Fruit fly (Drosophila melanogaster) whole organism, wandering third instar larva: ENCODE results near the gene CG13405.

ENCODE experiments used
- Abd-B ChIP-seq: fragments of >200 bp; optimal IDR thresholded peaks from 2 replicates; lab custom pipeline; 2017; ENCODE audit warnings: missing biosample characterization, missing genetic modification characterization
- CG32264 ChIP-seq: fragments of 200-800 bp; sonication (Bioruptor generic); optimal IDR thresholded peaks from 2 replicates; lab custom pipeline; 2016; ENCODE audit warnings: missing biosample characterization, missing genetic modification characterization
- CG9705 ChIP-seq: fragments of 200-800 bp; sonication (Bioruptor generic); optimal IDR thresholded peaks from 2 replicates; lab custom pipeline; 2018; ENCODE audit warnings: missing biosample characterization, mild to moderate bottlenecking, missing genetic modification characterization
- CrebA ChIP-seq: fragments of 200-800 bp; sonication (Bioruptor generic); optimal IDR thresholded peaks from 2 replicates; lab custom pipeline; 2016; ENCODE audit warnings: missing biosample characterization, mild to moderate bottlenecking, missing genetic modification characterization, borderline replicate concordance
- Dfd ChIP-seq: fragments of >200 bp; optimal IDR thresholded peaks from 2 replicates; lab custom pipeline; 2017; ENCODE audit warnings: missing biosample characterization, missing genetic modification characterization
- Dif ChIP-seq: fragments of 200-275, 200-300 bp; sonication (Bioruptor generic); optimal IDR thresholded peaks from 2 replicates; lab custom pipeline; 2018; ENCODE audit warnings: missing biosample characterization, missing genetic modification characterization; ENCODE audit not compliant: partially characterized antibody
- GATAd ChIP-seq: sonication (Bioruptor generic); optimal IDR thresholded peaks from 2 replicates; lab custom pipeline; 2016; ENCODE audit warnings: missing biosample characterization, missing genetic modification characterization
- HLH106 ChIP-seq: fragments of 200-800 bp; optimal IDR thresholded peaks from 3 replicates; lab custom pipeline; 2019; ENCODE audit warnings: missing biosample characterization, mild to moderate bottlenecking, missing genetic modification characterization, moderate library complexity
- Hnf4 ChIP-seq: fragments of 200-800 bp; sonication (Bioruptor generic); optimal IDR thresholded peaks from 2 replicates; lab custom pipeline; 2016; ENCODE audit warnings: missing biosample characterization, mild to moderate bottlenecking, missing genetic modification characterization
- Hr78 ChIP-seq: fragments of >200 bp; optimal IDR thresholded peaks from 2 replicates; lab custom pipeline; 2017; ENCODE audit warnings: missing biosample characterization, missing genetic modification characterization
- Hr83 ChIP-seq: fragments of 200-300 bp; sonication (Bioruptor generic); optimal IDR thresholded peaks from 2 replicates; lab custom pipeline; 2016; ENCODE audit warnings: missing biosample characterization, mild to moderate bottlenecking, missing genetic modification characterization, moderate library complexity; ENCODE audit not compliant: poor library complexity, severe bottlenecking
- Jra ChIP-seq: sonication (Bioruptor generic); optimal IDR thresholded peaks from 2 replicates; lab custom pipeline; 2016; ENCODE audit warnings: missing biosample characterization, missing genetic modification characterization
- Mio ChIP-seq: sonication (Bioruptor generic); optimal IDR thresholded peaks from 2 replicates; lab custom pipeline; 2016; ENCODE audit warnings: missing biosample characterization, missing genetic modification characterization
- Myc ChIP-seq: fragments of >200 bp; optimal IDR thresholded peaks from 2 replicates; lab custom pipeline; 2017
- N ChIP-seq: fragments of >200 bp; optimal IDR thresholded peaks from 2 replicates; lab custom pipeline; 2018; ENCODE audit warnings: missing biosample characterization, missing external identifiers, missing genetic modification characterization
- OdsH ChIP-seq: fragments of 200-800 bp; sonication (Bioruptor generic); optimal IDR thresholded peaks from 2 replicates; lab custom pipeline; 2016; ENCODE audit warnings: missing biosample characterization, mild to moderate bottlenecking, missing genetic modification characterization
- Rel ChIP-seq, 2 experiments: fragments of 200-800 bp; sonication (Bioruptor generic) in 1 of 2; optimal IDR thresholded peaks; 2 replicates in 1 of 2; 3 replicates in 1 of 2; lab custom pipeline; 2016 to 2019; ENCODE audit warnings: mild to moderate bottlenecking in 2 of 2, missing biosample characterization in 2 of 2, missing genetic modification characterization in 2 of 2, moderate library complexity in 1 of 2
- Sp1 ChIP-seq: fragments of 200-800 bp; sonication (Bioruptor generic); optimal IDR thresholded peaks from 3 replicates; lab custom pipeline; 2019; ENCODE audit warnings: missing biosample characterization, mild to moderate bottlenecking, missing genetic modification characterization, moderate library complexity
- Vsx2 ChIP-seq: fragments of 200-300, 225-300 bp; sonication (Bioruptor generic); optimal IDR thresholded peaks from 2 replicates; lab custom pipeline; 2018; ENCODE audit warnings: missing biosample characterization, missing genetic modification characterization; ENCODE audit not compliant: partially characterized antibody
- br ChIP-seq: fragments of 200-800 bp; sonication (Bioruptor generic); optimal IDR thresholded peaks from 2 replicates; lab custom pipeline; 2016; ENCODE audit warnings: missing biosample characterization, missing genetic modification characterization
- brk ChIP-seq: fragments of 200-800 bp; sonication (Bioruptor generic); optimal IDR thresholded peaks from 2 replicates; lab custom pipeline; 2016; ENCODE audit warnings: missing biosample characterization, mild to moderate bottlenecking, missing genetic modification characterization
- dl ChIP-seq, 2 experiments: fragments of 175-275, 200-275 bp in 1 of 2; fragments of 200-275 bp in 1 of 2; sonication (Bioruptor generic); optimal IDR thresholded peaks; lab custom pipeline; 2018; ENCODE audit warnings: mild to moderate bottlenecking in 2 of 2, missing biosample characterization in 2 of 2, missing genetic modification characterization in 2 of 2, moderate library complexity in 2 of 2; ENCODE audit not compliant: partially characterized antibody in 2 of 2, insufficient read depth in 1 of 2
- dmrt93B ChIP-seq: fragments of 200-800 bp; sonication (Bioruptor generic); optimal IDR thresholded peaks from 2 replicates; lab custom pipeline; 2018; ENCODE audit warnings: missing biosample characterization, mild to moderate bottlenecking, missing genetic modification characterization
- dsf ChIP-seq: sonication (Bioruptor generic); optimal IDR thresholded peaks from 2 replicates; lab custom pipeline; 2016; ENCODE audit warnings: missing biosample characterization, missing genetic modification characterization, borderline replicate concordance
- ey ChIP-seq: fragments of 200-800 bp; sonication (Bioruptor generic); optimal IDR thresholded peaks from 2 replicates; lab custom pipeline; 2016; ENCODE audit warnings: missing biosample characterization, missing genetic modification characterization
- foxo ChIP-seq, 2 experiments: fragments of 200-800 bp; sonication (Bioruptor generic); optimal IDR thresholded peaks; 2 replicates in 1 of 2; 3 replicates in 1 of 2; lab custom pipeline; 2016 to 2017; ENCODE audit warnings: missing biosample characterization in 2 of 2, missing genetic modification characterization in 2 of 2
- fru ChIP-seq: fragments of 200-800 bp; sonication (Bioruptor generic); optimal IDR thresholded peaks from 3 replicates; lab custom pipeline; 2016; ENCODE audit warnings: missing biosample characterization, mild to moderate bottlenecking, missing genetic modification characterization
- h ChIP-seq: fragments of 200-800 bp; sonication (Bioruptor generic); optimal IDR thresholded peaks from 3 replicates; lab custom pipeline; 2016; ENCODE audit warnings: missing biosample characterization, mild to moderate bottlenecking, missing genetic modification characterization
- jim ChIP-seq: fragments of 175-275, 200-325 bp; sonication (Bioruptor generic); optimal IDR thresholded peaks from 2 replicates; lab custom pipeline; 2016; ENCODE audit warnings: missing biosample characterization, mild to moderate bottlenecking, missing genetic modification characterization
- lola ChIP-seq: fragments of >200 bp; optimal IDR thresholded peaks from 2 replicates; lab custom pipeline; 2017; ENCODE audit warnings: missing biosample characterization, missing genetic modification characterization
- pan ChIP-seq: fragments of >200 bp; optimal IDR thresholded peaks from 2 replicates; lab custom pipeline; 2017
- psq ChIP-seq: fragments of 200-800 bp; sonication (Bioruptor generic); optimal IDR thresholded peaks from 3 replicates; lab custom pipeline; 2017; ENCODE audit warnings: missing biosample characterization, mild to moderate bottlenecking, missing genetic modification characterization, moderate library complexity
- rgr ChIP-seq: fragments of 200-800 bp; sonication (Bioruptor generic); optimal IDR thresholded peaks from 3 replicates; lab custom pipeline; 2016; ENCODE audit warnings: missing biosample characterization, mild to moderate bottlenecking, missing genetic modification characterization
- sage ChIP-seq: fragments of 200-800 bp; sonication (Bioruptor generic); optimal IDR thresholded peaks from 2 replicates; lab custom pipeline; 2016; ENCODE audit warnings: missing biosample characterization, mild to moderate bottlenecking, missing genetic modification characterization
- sv ChIP-seq: fragments of 200-800 bp; sonication (Bioruptor generic); optimal IDR thresholded peaks from 3 replicates; lab custom pipeline; 2016; ENCODE audit warnings: missing biosample characterization, missing genetic modification characterization
- tai ChIP-seq: sonication (Bioruptor generic); optimal IDR thresholded peaks from 2 replicates; lab custom pipeline; 2016; ENCODE audit warnings: missing biosample characterization, missing genetic modification characterization
- usp ChIP-seq: fragments of >200 bp; optimal IDR thresholded peaks from 2 replicates; lab custom pipeline; 2017; ENCODE audit warnings: missing biosample characterization, missing genetic modification characterization
- woc ChIP-seq: sonication (Bioruptor generic); optimal IDR thresholded peaks from 2 replicates; lab custom pipeline; 2016; ENCODE audit warnings: missing biosample characterization, mild to moderate bottlenecking, missing genetic modification characterization

Gene CG13405

DNA sequence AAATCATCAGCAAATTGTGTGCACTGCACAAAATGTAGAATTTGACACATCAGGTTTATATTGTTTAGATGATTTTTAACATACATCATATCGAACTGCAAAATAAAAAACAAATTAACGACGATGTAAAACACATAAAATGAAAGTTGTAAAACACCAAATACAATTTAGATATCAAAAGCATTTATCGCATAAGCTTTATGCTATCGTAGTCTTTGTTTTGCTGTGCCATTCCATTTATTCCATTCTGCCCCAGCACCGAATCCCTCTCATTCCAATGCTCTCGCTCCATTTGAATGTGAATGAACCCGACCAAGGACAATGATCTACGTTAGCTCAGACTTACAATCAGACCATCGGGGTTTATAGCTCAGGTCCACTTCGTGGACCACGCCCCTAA, 3.9 kb downstream of the CG13405 start:
- TF ChIP-seq dl (GFP tag; optimal IDR thresholded peaks at IDR 0.05; lab: Kevin White, UChicago; ENCODE audit: insufficient read depth in 1 of 2, partially characterized antibody in 2 of 2) (no peak), h (GFP tag; lab: Kevin White, UChicago) (peak; percentile 56), pan (lab: Kevin White, UChicago) (no peak), dsf (GFP tag; lab: Kevin White, UChicago) (no peak), rgr (peak; percentile 28), Abd-B (GFP tag; lab: Kevin White, UChicago) (no peak), OdsH (GFP tag; lab: Kevin White, UChicago) (peak; percentile 44), Rel (GFP tag; optimal IDR thresholded peaks at IDR 0.05; lab: Kevin White, UChicago) (no peak), Rel (tag; optimal IDR thresholded peaks at IDR 0.05; lab: Kevin White, UChicago) (no peak), Sp1 (GFP tag; lab: Kevin White, UChicago) (no peak), ey (GFP tag; lab: Kevin White, UChicago) (peak; percentile 33), CrebA (GFP tag; lab: Kevin White, UChicago) (no peak), usp (no peak), CG32264 (GFP tag; lab: Kevin White, UChicago) (no peak), dmrt93B (GFP tag; lab: Kevin White, UChicago) (no peak), N (GFP tag; lab: Kevin White, UChicago) (no peak), Hr83 (GFP tag; lab: Kevin White, UChicago) (no peak), CG9705 (GFP tag; lab: Kevin White, UChicago) (no peak), Myc (lab: Kevin White, UChicago) (no peak), lola (no peak), Vsx2 (no peak), Hr78 (GFP tag; lab: Kevin White, UChicago) (no peak), brk (GFP tag; lab: Kevin White, UChicago) (no peak), fru (GFP tag; lab: Kevin White, UChicago) (peak; percentile 42), tai (GFP tag; lab: Kevin White, UChicago) (no peak), sv (GFP tag; lab: Kevin White, UChicago) (no peak), woc (GFP tag; lab: Kevin White, UChicago) (peak; percentile 38), Hnf4 (no peak), psq (GFP tag; lab: Kevin White, UChicago) (peak; percentile 28), Dif (GFP tag; lab: Kevin White, UChicago) (peak; percentile 4), HLH106 (tag; lab: Kevin White, UChicago) (no peak), sage (GFP tag; lab: Kevin White, UChicago) (no peak), br (GFP tag; lab: Kevin White, UChicago) (no peak), GATAd (GFP tag; lab: Kevin White, UChicago) (no peak), Dfd (no peak), foxo (GFP tag; optimal IDR thresholded peaks at IDR 0.05; lab: Kevin White, UChicago) (no peak), Mio (GFP tag; lab: Kevin White, UChicago) (no peak), Jra (no peak), jim (GFP tag; lab: Kevin White, UChicago) (no peak)

DNA sequence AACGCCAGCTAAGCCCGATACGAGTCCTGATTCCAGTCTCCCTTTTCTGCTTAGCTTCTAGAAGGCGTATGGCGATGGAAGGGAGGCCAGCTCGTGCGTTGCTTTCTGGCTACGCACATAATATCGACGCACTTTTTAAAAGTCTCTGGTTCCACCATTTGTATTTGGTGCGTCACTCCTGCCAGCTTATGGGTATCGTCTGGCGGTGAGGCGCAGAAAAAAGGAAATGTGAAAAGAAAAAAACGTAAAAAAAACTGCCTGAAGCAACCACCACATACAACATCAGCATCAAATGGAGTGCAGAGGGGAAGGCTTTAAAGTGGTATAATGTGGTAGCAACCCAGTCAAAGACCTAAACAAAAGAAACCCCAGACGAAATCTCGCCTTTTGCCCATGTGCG, 5.8 kb downstream of the CG13405 start:
- TF ChIP-seq jim (GFP tag; lab: Kevin White, UChicago) (peak; percentile 91), Myc (lab: Kevin White, UChicago) (no peak), rgr (peak; percentile 36), Sp1 (GFP tag; lab: Kevin White, UChicago) (peak; percentile 61), fru (GFP tag; lab: Kevin White, UChicago) (peak; percentile 50), Abd-B (GFP tag; lab: Kevin White, UChicago) (no peak), HLH106 (tag; lab: Kevin White, UChicago) (peak; percentile 16), tai (GFP tag; lab: Kevin White, UChicago) (no peak), Rel (GFP tag; optimal IDR thresholded peaks at IDR 0.05; lab: Kevin White, UChicago) (no peak), Rel (tag; optimal IDR thresholded peaks at IDR 0.05; lab: Kevin White, UChicago) (peak; percentile 11), dl (GFP tag; optimal IDR thresholded peaks at IDR 0.05; lab: Kevin White, UChicago; ENCODE audit: insufficient read depth in 1 of 2, partially characterized antibody in 2 of 2) (no peak), dmrt93B (GFP tag; lab: Kevin White, UChicago) (no peak), psq (GFP tag; lab: Kevin White, UChicago) (peak; percentile 90), OdsH (GFP tag; lab: Kevin White, UChicago) (no peak), CG9705 (GFP tag; lab: Kevin White, UChicago) (peak; percentile 2), Jra (peak; percentile 91), foxo (GFP tag; optimal IDR thresholded peaks at IDR 0.05; lab: Kevin White, UChicago) (no peak), h (GFP tag; lab: Kevin White, UChicago) (no peak)
